Fruit fly (Drosophila melanogaster): ENCODE results near the gene Gr92a.
"Not testable (repeated sequence)": the region's sequence is repeated elsewhere in the genome, so short reads cannot be mapped to it uniquely, and the experiment has no call there.

The Gr92a gene

dm6 chr3R:20120760-20121159 is at the start of gene Gr92a:
Gene Gr92a (plus strand): TSS chr3R:20121060.
- TF ChIP-seq Pif1B (GFP tag; optimal IDR thresholded peaks at IDR 0.05) = no peak
- no peak for TF ChIP-seq EcR (GFP tag; optimal IDR thresholded peaks at IDR 0.05)
- TF ChIP-seq Ets98B (GFP tag; IDR thresholded peaks at IDR 0.05) = no peak
- TF ChIP-seq CG9948 (tag; optimal IDR thresholded peaks at IDR 0.05) = no peak
- no peak for TF ChIP-seq CG13204 (GFP tag; optimal IDR thresholded peaks at IDR 0.05)

DNA sequence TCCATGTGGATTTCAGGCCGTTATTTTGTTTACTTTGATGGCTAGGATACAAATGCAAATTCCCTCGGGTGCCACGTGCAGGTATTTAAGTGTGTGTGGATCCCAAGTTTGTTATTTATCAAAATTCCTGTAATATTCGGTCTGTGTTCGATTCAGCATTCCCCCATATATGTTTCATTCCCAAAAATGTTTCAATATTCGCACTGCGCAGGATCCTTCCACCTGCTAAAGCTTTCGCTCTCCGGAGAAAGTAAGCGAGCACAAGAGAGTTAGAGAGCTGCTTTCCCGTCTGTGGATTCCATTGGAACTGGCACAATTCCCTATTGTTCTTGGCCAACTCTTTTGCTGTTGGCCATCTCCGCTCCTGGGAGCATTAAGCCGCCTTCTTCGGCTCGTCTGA is 40.7 kb upstream of the Gr92a start:
- no peak for TF ChIP-seq CG13204 (GFP tag; optimal IDR thresholded peaks at IDR 0.05)

DNA sequence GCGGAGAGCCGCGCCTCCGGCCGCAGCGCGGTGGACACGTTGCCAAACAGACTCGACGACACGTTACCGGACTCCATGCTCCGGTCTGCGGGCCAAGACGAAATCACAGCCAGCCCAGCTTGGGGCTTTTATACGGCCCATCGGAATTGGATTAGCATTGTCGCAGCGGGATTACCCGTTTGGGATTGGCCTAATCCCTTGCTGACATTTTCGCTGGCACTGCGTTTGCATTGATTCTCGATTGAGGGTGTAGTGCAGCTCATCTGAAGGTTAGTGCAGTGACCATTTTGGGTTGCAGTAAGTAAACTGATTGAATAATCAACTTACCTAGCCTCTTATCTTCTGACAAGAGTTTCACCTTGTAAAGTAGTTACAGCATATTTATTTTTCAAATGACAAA is 38.5 kb upstream of the Gr92a start, which contains the start of gene Rh3:
Gene Rh3, minus strand, starts transcription at position 101 of the 400 bp plus-strand sequence.
- TF ChIP-seq CG4496 (GFP tag; IDR thresholded peaks at IDR 0.05) (no peak), CG14655 (GFP tag; optimal IDR thresholded peaks at IDR 0.05) (no peak), fd96Ca (GFP tag; IDR thresholded peaks at IDR 0.05) (no peak), CG13204 (GFP tag; optimal IDR thresholded peaks at IDR 0.05) (no peak), rn (GFP tag; IDR thresholded peaks at IDR 0.05) (no peak), Pif1B (GFP tag; optimal IDR thresholded peaks at IDR 0.05) (no peak), D1 (tag; optimal IDR thresholded peaks at IDR 0.05) (no peak), CG10348 (GFP tag; IDR thresholded peaks at IDR 0.05) (no peak), Ets98B (GFP tag; IDR thresholded peaks at IDR 0.05) (no peak), CG9948 (tag; optimal IDR thresholded peaks at IDR 0.05) (no peak), gl (tag; optimal IDR thresholded peaks at IDR 0.05) (no peak), Snoo (tag; optimal IDR thresholded peaks at IDR 0.05) (no peak), EcR (GFP tag; optimal IDR thresholded peaks at IDR 0.05) (no peak), CG17806 (tag; optimal IDR thresholded peaks at IDR 0.05) (no peak)

- TF ChIP-seq CG8301 (tag; optimal IDR thresholded peaks at IDR 0.05) (no peak), CG10348 (GFP tag; IDR thresholded peaks at IDR 0.05) (no peak), CG14655 (GFP tag; optimal IDR thresholded peaks at IDR 0.05) (no peak), CG4496 (GFP tag; IDR thresholded peaks at IDR 0.05) (no peak), D1 (tag; optimal IDR thresholded peaks at IDR 0.05) (no peak), Ets98B (GFP tag; IDR thresholded peaks at IDR 0.05) (no peak), rn (GFP tag; IDR thresholded peaks at IDR 0.05) (no peak), CG34367 (tag; optimal IDR thresholded peaks at IDR 0.05) (no peak), Pif1A (GFP tag; optimal IDR thresholded peaks at IDR 0.05) (no peak), fd96Ca (GFP tag; IDR thresholded peaks at IDR 0.05) (no peak), EcR (GFP tag; optimal IDR thresholded peaks at IDR 0.05) (no peak), Pif1B (GFP tag; optimal IDR thresholded peaks at IDR 0.05) (no peak), CG8159 (tag; optimal IDR thresholded peaks at IDR 0.05) (no peak), CG17806 (tag; optimal IDR thresholded peaks at IDR 0.05) (no peak), CG13204 (GFP tag; optimal IDR thresholded peaks at IDR 0.05) (no peak), gl (tag; optimal IDR thresholded peaks at IDR 0.05) (no peak), CG9948 (tag; optimal IDR thresholded peaks at IDR 0.05) (no peak)
Observed at dm6 chr3R:20107863-20108262, 13.0 kb upstream of the Gr92a start, which contains the start of gene CG31206. Gene CG31206 (minus strand): TSS chr3R:20107963.

- not testable (repeated sequence) for TF ChIP-seq CG13204 (GFP tag; optimal IDR thresholded peaks at IDR 0.05); gl (tag; optimal IDR thresholded peaks at IDR 0.05); CG17806 (tag; optimal IDR thresholded peaks at IDR 0.05)
Observed at dm6 chr3R:20114538-20114937, 6.3 kb upstream of the Gr92a start, which contains the start of gene CG10887. Gene CG10887 (plus strand): TSS chr3R:20114838.

dm6 chr3R:20124394-20124793 is 3.5 kb downstream of the Gr92a start:
- TF ChIP-seq fd96Ca (GFP tag; IDR thresholded peaks at IDR 0.05) = no peak
- TF ChIP-seq CG13204 (GFP tag; optimal IDR thresholded peaks at IDR 0.05) = no peak
- no peak for TF ChIP-seq Snoo (tag; optimal IDR thresholded peaks at IDR 0.05)
- TF ChIP-seq CG34367 (tag; optimal IDR thresholded peaks at IDR 0.05) = no peak
- TF ChIP-seq Ets98B (GFP tag; IDR thresholded peaks at IDR 0.05) = no peak
- TF ChIP-seq CG32121 (GFP tag; IDR thresholded peaks at IDR 0.05) = no peak
- no peak for TF ChIP-seq rn (GFP tag; IDR thresholded peaks at IDR 0.05)
- TF ChIP-seq gl (tag; optimal IDR thresholded peaks at IDR 0.05) = no peak
- no peak for TF ChIP-seq CG8301 (tag; optimal IDR thresholded peaks at IDR 0.05)

dm6 chr3R:20154657-20155056 is 33.8 kb downstream of the Gr92a start:
- TF ChIP-seq CG34367 (tag; optimal IDR thresholded peaks at IDR 0.05) (no peak), D1 (tag; optimal IDR thresholded peaks at IDR 0.05) (peak; percentile 6)

- TF ChIP-seq D1 (tag; optimal IDR thresholded peaks at IDR 0.05) (no peak), EcR (GFP tag; optimal IDR thresholded peaks at IDR 0.05) (no peak), gl (tag; optimal IDR thresholded peaks at IDR 0.05) (no peak), Snoo (tag; optimal IDR thresholded peaks at IDR 0.05) (no peak)
Observed at dm6 chr3R:20167635-20168395, 47.0 kb downstream of the Gr92a start.

Measured in whole organism, pupa.